Fruit fly (Drosophila melanogaster) whole organism, embryonic: ENCODE data around the gene CG12194.

ENCODE experiments used
- CG33213 ChIP-seq: fragments of 200-800 bp; sonication (Bioruptor generic); optimal IDR thresholded peaks from 3 replicates; lab custom pipeline; 2016; ENCODE audit warnings: missing biosample characterization, missing genetic modification characterization
- CG8478 ChIP-seq: fragments of >200 bp; optimal IDR thresholded peaks from 2 replicates; lab custom pipeline; 2018
- CG8765 ChIP-seq: fragments of 200-800 bp; sonication (Bioruptor generic); IDR thresholded peaks from 2 replicates; pipeline ENCODE4 v1.3.6; 2022; ENCODE audit warnings: missing biosample characterization, missing genetic modification characterization
- CrebB ChIP-seq: fragments of 200-800 bp; sonication (Bioruptor generic); optimal IDR thresholded peaks from 3 replicates; lab custom pipeline; 2018; ENCODE audit warnings: missing biosample characterization, mild to moderate bottlenecking, missing genetic modification characterization
- Doc2 ChIP-seq: fragments of 200-800 bp; sonication (Bioruptor generic); IDR thresholded peaks from 2 replicates; pipeline ENCODE4 v1.3.6; 2022; ENCODE audit warnings: missing biosample characterization, missing genetic modification characterization
- Dref ChIP-seq: fragments of 200-800 bp; sonication (Bioruptor generic); IDR thresholded peaks from 2 replicates; pipeline ENCODE4 v1.3.6; 2022; ENCODE audit warnings: missing biosample characterization, missing genetic modification characterization
- Optix ChIP-seq: fragments of 200-800 bp; sonication (Bioruptor generic); IDR thresholded peaks from 3 replicates; pipeline ENCODE4 v1.3.6; 2022; ENCODE audit warnings: missing biosample characterization, missing genetic modification characterization
- Ravus ChIP-seq: fragments of 200-800 bp; sonication (Bioruptor generic); IDR thresholded peaks from 2 replicates; pipeline ENCODE4 v1.3.6; 2022; ENCODE audit warnings: missing biosample characterization, missing genetic modification characterization
- bowl ChIP-seq: fragments of 200-800 bp; sonication (Bioruptor generic); IDR thresholded peaks from 2 replicates; pipeline ENCODE4 v1.3.6; 2022; ENCODE audit warnings: missing biosample characterization, missing genetic modification characterization
- bsh ChIP-seq, 2 experiments: fragments of 200-800 bp; sonication (Bioruptor generic); optimal IDR thresholded peaks; 2 replicates each; lab custom pipeline; 2017 to 2018; ENCODE audit warnings: mild to moderate bottlenecking in 2 of 2, missing biosample characterization in 2 of 2, missing genetic modification characterization in 2 of 2, moderate library complexity in 1 of 2
- hb ChIP-seq: fragments of 200-800 bp; sonication (Bioruptor generic); IDR thresholded peaks from 3 replicates; pipeline ENCODE4 v1.3.6; 2022; ENCODE audit warnings: missing biosample characterization, missing genetic modification characterization; ENCODE audit not compliant: partially characterized antibody
- jumu ChIP-seq: fragments of 200-800 bp; sonication (Bioruptor generic); optimal IDR thresholded peaks from 3 replicates; lab custom pipeline; 2016; ENCODE audit warnings: missing biosample characterization, missing genetic modification characterization
- kay ChIP-seq: fragments of 200-800 bp; sonication (Bioruptor generic); optimal IDR thresholded peaks from 2 replicates; lab custom pipeline; 2016; ENCODE audit warnings: missing biosample characterization, missing genetic modification characterization
- slou ChIP-seq: fragments of 200-800 bp; sonication (Bioruptor generic); optimal IDR thresholded peaks from 3 replicates; lab custom pipeline; 2016; ENCODE audit warnings: missing biosample characterization, missing genetic modification characterization

- TF ChIP-seq kay (GFP tag; lab: Kevin White, UChicago): no peak
- no peak for TF ChIP-seq CG8765 (GFP tag; lab: Robert Waterston, UW)
- TF ChIP-seq Ravus (GFP tag; lab: Robert Waterston, UW): no peak
- no peak for TF ChIP-seq Optix (GFP tag; lab: Robert Waterston, UW)
- no peak for TF ChIP-seq CG33213 (GFP tag; lab: Kevin White, UChicago)
- no peak for TF ChIP-seq Dref (GFP tag; lab: Robert Waterston, UW)
- no peak for TF ChIP-seq jumu
- TF ChIP-seq bowl (GFP tag; lab: Robert Waterston, UW): no peak
- TF ChIP-seq hb (GFP tag; lab: Robert Waterston, UW): no peak
- TF ChIP-seq CG8478 (lab: Kevin White, UChicago): no peak
- no peak for TF ChIP-seq slou (GFP tag; lab: Kevin White, UChicago)
- TF ChIP-seq bsh (GFP tag; optimal IDR thresholded peaks at IDR 0.05; lab: Kevin White, UChicago): no peak
- no peak for TF ChIP-seq Doc2 (GFP tag; lab: Robert Waterston, UW)
- no peak for TF ChIP-seq CrebB
Observed at dm6 chr2L:4823797-4824196, 14.3 kb upstream of the CG12194 start.
